Worm (Caenorhabditis elegans): Measurements from ENCODE around the gene pdcd-2.

Gene pdcd-2

ce11 chrIII:4405986-4406385, 11.9 kb downstream of the pdcd-2 start, which contains the start of gene rnp-4:
Gene rnp-4 (plus strand): TSS chrIII:4406286.
- TF ChIP-seq ref-1 (GFP tag; conservative IDR thresholded peaks at IDR 0.05) (no peak), klf-2 (GFP tag; conservative IDR thresholded peaks at IDR 0.05) (no peak)

ce11 chrIII:4404339-4404836, 13.5 kb downstream of the pdcd-2 start, which contains the start of the genes R07E5.17 and snfc-5:
Gene R07E5.17 (minus strand): TSS chrIII:4404436.
Gene snfc-5 (plus strand): TSS chrIII:4404786.
- TF ChIP-seq ref-1 (GFP tag; conservative IDR thresholded peaks at IDR 0.05) (no peak), cog-1 (tag; optimal IDR thresholded peaks at IDR 0.05) (no peak), klf-2 (GFP tag; conservative IDR thresholded peaks at IDR 0.05) (no peak), flt-1 (GFP tag; IDR thresholded peaks at IDR 0.05) (no peak), ztf-23 (GFP tag; IDR thresholded peaks at IDR 0.05) (no peak), med-1 (GFP tag; optimal IDR thresholded peaks at IDR 0.05; ENCODE audit: insufficient read depth) (no peak), tab-1 (GFP tag; IDR thresholded peaks at IDR 0.05) (no peak), T22C8.4 (GFP tag; IDR thresholded peaks at IDR 0.05) (no peak), ztf-29 (GFP tag; IDR thresholded peaks at IDR 0.05) (no peak)

ce11 chrIII:4401142-4401541, 16.7 kb downstream of the pdcd-2 start, which contains the start of gene R07E5.15:
Gene R07E5.15 (plus strand): TSS chrIII:4401442.
- TF ChIP-seq klf-2 (GFP tag; conservative IDR thresholded peaks at IDR 0.05) (no peak), tab-1 (GFP tag; IDR thresholded peaks at IDR 0.05) (no peak), cog-1 (tag; optimal IDR thresholded peaks at IDR 0.05) (no peak), med-1 (GFP tag; optimal IDR thresholded peaks at IDR 0.05; ENCODE audit: insufficient read depth) (no peak), ref-1 (GFP tag; conservative IDR thresholded peaks at IDR 0.05) (no peak), flt-1 (GFP tag; IDR thresholded peaks at IDR 0.05) (no peak), T22C8.4 (GFP tag; IDR thresholded peaks at IDR 0.05) (no peak), ztf-23 (GFP tag; IDR thresholded peaks at IDR 0.05) (no peak), ztf-29 (GFP tag; IDR thresholded peaks at IDR 0.05) (no peak)

- TF ChIP-seq T22C8.4 (GFP tag; IDR thresholded peaks at IDR 0.05) (no peak), tab-1 (GFP tag; IDR thresholded peaks at IDR 0.05) (no peak), ztf-23 (GFP tag; IDR thresholded peaks at IDR 0.05) (no peak), ref-1 (GFP tag; conservative IDR thresholded peaks at IDR 0.05) (no peak), med-1 (GFP tag; optimal IDR thresholded peaks at IDR 0.05; ENCODE audit: insufficient read depth) (no peak), klf-2 (GFP tag; conservative IDR thresholded peaks at IDR 0.05) (no peak), cog-1 (tag; optimal IDR thresholded peaks at IDR 0.05) (no peak), flt-1 (GFP tag; IDR thresholded peaks at IDR 0.05) (no peak), ztf-29 (GFP tag; IDR thresholded peaks at IDR 0.05) (no peak)
These were observed 19.4 kb downstream of the pdcd-2 start, which contains the start of gene R07E5.6 for ce11 chrIII:4398463-4398862. Gene R07E5.6 (plus strand): TSS chrIII:4398763.

ce11 chrIII:4397115-4397514, 20.7 kb downstream of the pdcd-2 start, which contains the start of gene R07E5.5:
Gene R07E5.5 (plus strand): TSS chrIII:4397415.
- TF ChIP-seq ztf-23 (GFP tag; IDR thresholded peaks at IDR 0.05): no peak
- no peak for TF ChIP-seq ztf-29 (GFP tag; IDR thresholded peaks at IDR 0.05)
- TF ChIP-seq klf-2 (GFP tag; conservative IDR thresholded peaks at IDR 0.05): no peak
- no peak for TF ChIP-seq tab-1 (GFP tag; IDR thresholded peaks at IDR 0.05)
- no peak for TF ChIP-seq T22C8.4 (GFP tag; IDR thresholded peaks at IDR 0.05)
- no peak for TF ChIP-seq med-1 (GFP tag; optimal IDR thresholded peaks at IDR 0.05; ENCODE audit: insufficient read depth)
- TF ChIP-seq ref-1 (GFP tag; conservative IDR thresholded peaks at IDR 0.05): no peak
- TF ChIP-seq cog-1 (tag; optimal IDR thresholded peaks at IDR 0.05): no peak
- no peak for TF ChIP-seq flt-1 (GFP tag; IDR thresholded peaks at IDR 0.05)

- TF ChIP-seq T22C8.4 (GFP tag; IDR thresholded peaks at IDR 0.05): no peak
- no peak for TF ChIP-seq ztf-23 (GFP tag; IDR thresholded peaks at IDR 0.05)
- TF ChIP-seq klf-2 (GFP tag; conservative IDR thresholded peaks at IDR 0.05): no peak
- no peak for TF ChIP-seq tab-1 (GFP tag; IDR thresholded peaks at IDR 0.05)
- no peak for TF ChIP-seq cog-1 (tag; optimal IDR thresholded peaks at IDR 0.05)
- no peak for TF ChIP-seq ref-1 (GFP tag; conservative IDR thresholded peaks at IDR 0.05)
- no peak for TF ChIP-seq flt-1 (GFP tag; IDR thresholded peaks at IDR 0.05)
- no peak for TF ChIP-seq med-1 (GFP tag; optimal IDR thresholded peaks at IDR 0.05; ENCODE audit: insufficient read depth)
- TF ChIP-seq ztf-29 (GFP tag; IDR thresholded peaks at IDR 0.05): no peak
These were observed 22.0 kb downstream of the pdcd-2 start for ce11 chrIII:4395857-4396256.

ce11 chrIII:4394496-4394895, 23.4 kb downstream of the pdcd-2 start, which contains the start of gene R07E5.4:
Gene R07E5.4 (plus strand): TSS chrIII:4394796.
- TF ChIP-seq ztf-23 (GFP tag; IDR thresholded peaks at IDR 0.05) (no peak), ztf-29 (GFP tag; IDR thresholded peaks at IDR 0.05) (no peak), med-1 (GFP tag; optimal IDR thresholded peaks at IDR 0.05; ENCODE audit: insufficient read depth) (no peak), ref-1 (GFP tag; conservative IDR thresholded peaks at IDR 0.05) (no peak), T22C8.4 (GFP tag; IDR thresholded peaks at IDR 0.05) (no peak), cog-1 (tag; optimal IDR thresholded peaks at IDR 0.05) (no peak), flt-1 (GFP tag; IDR thresholded peaks at IDR 0.05) (no peak), klf-2 (GFP tag; conservative IDR thresholded peaks at IDR 0.05) (no peak), tab-1 (GFP tag; IDR thresholded peaks at IDR 0.05) (no peak)

- no peak for TF ChIP-seq ztf-23 (GFP tag; IDR thresholded peaks at IDR 0.05)
- no peak for TF ChIP-seq klf-2 (GFP tag; conservative IDR thresholded peaks at IDR 0.05)
- TF ChIP-seq flt-1 (GFP tag; IDR thresholded peaks at IDR 0.05): no peak
- no peak for TF ChIP-seq ztf-29 (GFP tag; IDR thresholded peaks at IDR 0.05)
- TF ChIP-seq med-1 (GFP tag; optimal IDR thresholded peaks at IDR 0.05; ENCODE audit: insufficient read depth): no peak
- TF ChIP-seq T22C8.4 (GFP tag; IDR thresholded peaks at IDR 0.05): no peak
- no peak for TF ChIP-seq tab-1 (GFP tag; IDR thresholded peaks at IDR 0.05)
- TF ChIP-seq ref-1 (GFP tag; conservative IDR thresholded peaks at IDR 0.05): no peak
- no peak for TF ChIP-seq cog-1 (tag; optimal IDR thresholded peaks at IDR 0.05)
These were observed 25.9 kb downstream of the pdcd-2 start for ce11 chrIII:4391938-4392337.

ce11 chrIII:4391319-4391718, 26.5 kb downstream of the pdcd-2 start:
- TF ChIP-seq klf-2 (GFP tag; conservative IDR thresholded peaks at IDR 0.05): no peak
- no peak for TF ChIP-seq ztf-23 (GFP tag; IDR thresholded peaks at IDR 0.05)
- TF ChIP-seq ref-1 (GFP tag; conservative IDR thresholded peaks at IDR 0.05): no peak
- TF ChIP-seq cog-1 (tag; optimal IDR thresholded peaks at IDR 0.05): no peak
- TF ChIP-seq tab-1 (GFP tag; IDR thresholded peaks at IDR 0.05): no peak
- TF ChIP-seq T22C8.4 (GFP tag; IDR thresholded peaks at IDR 0.05): no peak
- TF ChIP-seq med-1 (GFP tag; optimal IDR thresholded peaks at IDR 0.05; ENCODE audit: insufficient read depth): no peak
- TF ChIP-seq flt-1 (GFP tag; IDR thresholded peaks at IDR 0.05): no peak
- no peak for TF ChIP-seq ztf-29 (GFP tag; IDR thresholded peaks at IDR 0.05)
